Fruit fly (Drosophila melanogaster) whole organism, adult: ENCODE results near the gene Hsp60D.
"Not testable (repeated sequence)": the region's sequence is repeated elsewhere in the genome, so short reads cannot be mapped to it uniquely, and the experiment has no call there.

Experiments used
- CG11617 ChIP-seq: fragments of 200-800 bp; sonication (Bioruptor generic); optimal IDR thresholded peaks from 2 replicates; lab custom pipeline; 2017; ENCODE audit warnings: mild to moderate bottlenecking, missing biosample characterization, missing genetic modification reagents, missing genetic modification characterization
- CG12768 ChIP-seq: fragments of 200-800 bp; sonication (Bioruptor generic); optimal IDR thresholded peaks from 2 replicates; lab custom pipeline; 2017; ENCODE audit warnings: missing biosample characterization, missing genetic modification characterization, mild to moderate bottlenecking, moderate library complexity, missing genetic modification reagents
- CG14711 ChIP-seq: fragments of 200-800 bp; sonication (Bioruptor generic); optimal IDR thresholded peaks from 2 replicates; lab custom pipeline; 2018; ENCODE audit warnings: missing biosample characterization, mild to moderate bottlenecking, missing genetic modification characterization, moderate library complexity
- CG1620 ChIP-seq: fragments of 200-800 bp; sonication (Bioruptor generic); optimal IDR thresholded peaks from 2 replicates; lab custom pipeline; 2016; ENCODE audit warnings: missing biosample characterization, missing genetic modification characterization
- CG33017 ChIP-seq: fragments of 200-800 bp; sonication (Bioruptor generic); optimal IDR thresholded peaks from 2 replicates; lab custom pipeline; 2018; ENCODE audit warnings: missing biosample characterization, mild to moderate bottlenecking, missing genetic modification characterization, moderate library complexity
- CG5204 ChIP-seq: fragments of 200-800 bp; sonication (Bioruptor generic); optimal IDR thresholded peaks from 2 replicates; lab custom pipeline; 2016; ENCODE audit warnings: missing biosample characterization, missing genetic modification characterization
- CG7045 ChIP-seq: fragments of 200-800 bp; sonication (Bioruptor generic); optimal IDR thresholded peaks from 2 replicates; lab custom pipeline; 2017; ENCODE audit warnings: missing biosample characterization, mild to moderate bottlenecking, missing genetic modification characterization
- CG7101 ChIP-seq: fragments of 200-800 bp; sonication (Bioruptor generic); optimal IDR thresholded peaks from 2 replicates; lab custom pipeline; 2018; ENCODE audit warnings: missing biosample characterization, mild to moderate bottlenecking, missing genetic modification characterization, moderate library complexity
- Clk ChIP-seq: fragments of 200-800 bp; sonication (Bioruptor generic); optimal IDR thresholded peaks from 2 replicates; lab custom pipeline; 2017; ENCODE audit warnings: missing biosample characterization, missing genetic modification characterization
- Crg-1 ChIP-seq: fragments of 200-800 bp; sonication (Bioruptor generic); optimal IDR thresholded peaks from 2 replicates; lab custom pipeline; 2016; ENCODE audit warnings: missing biosample characterization, missing genetic modification characterization
- Hr96 ChIP-seq: fragments of 200-800 bp; sonication (Bioruptor generic); optimal IDR thresholded peaks from 2 replicates; lab custom pipeline; 2016; ENCODE audit warnings: missing biosample characterization, missing genetic modification characterization
- Mnt ChIP-seq: fragments of 200-800 bp; sonication (Bioruptor generic); optimal IDR thresholded peaks from 2 replicates; lab custom pipeline; 2016; ENCODE audit warnings: missing biosample characterization, mild to moderate bottlenecking, missing genetic modification characterization
- bab1 ChIP-seq: fragments of 200-800 bp; sonication (Bioruptor generic); optimal IDR thresholded peaks from 3 replicates; lab custom pipeline; 2019; ENCODE audit warnings: missing biosample characterization, mild to moderate bottlenecking, missing genetic modification characterization, moderate library complexity
- cic ChIP-seq: fragments of 200-800 bp; sonication (Bioruptor generic); optimal IDR thresholded peaks from 2 replicates; lab custom pipeline; 2017; ENCODE audit warnings: missing biosample characterization, mild to moderate bottlenecking, missing genetic modification characterization, moderate library complexity
- cnc ChIP-seq, 2 experiments: fragments of >200 bp; optimal IDR thresholded peaks; 2 replicates each; lab custom pipeline; 2017
- kay ChIP-seq: fragments of 200-800 bp; sonication (Bioruptor generic); peaks from one replicate; lab custom pipeline; 2016; ENCODE audit warnings: missing biosample characterization, missing genetic modification characterization, borderline replicate concordance
- ovo ChIP-seq: fragments of 200-800 bp; sonication (Bioruptor generic); optimal IDR thresholded peaks from 2 replicates; lab custom pipeline; 2016; ENCODE audit warnings: missing biosample characterization, missing genetic modification characterization
- pad ChIP-seq: fragments of 200-800 bp; sonication (Bioruptor generic); optimal IDR thresholded peaks from 3 replicates; lab custom pipeline; 2017; ENCODE audit warnings: missing biosample characterization, missing genetic modification characterization, mild to moderate bottlenecking, moderate library complexity, missing genetic modification reagents
- tj ChIP-seq: fragments of 200-800 bp; sonication (Bioruptor generic); optimal IDR thresholded peaks from 3 replicates; lab custom pipeline; 2017; ENCODE audit warnings: missing biosample characterization, mild to moderate bottlenecking, missing genetic modification characterization, moderate library complexity
- toe ChIP-seq: fragments of 200-800 bp; sonication (Bioruptor generic); optimal IDR thresholded peaks from 2 replicates; lab custom pipeline; 2016; ENCODE audit warnings: missing biosample characterization, missing genetic modification characterization

Hsp60D gene

dm6 chr2L:13449397-13449796, at the start of gene Hsp60D:
Gene Hsp60D, minus strand, starts transcription at chr2L:13449497.
- not testable (repeated sequence) for TF ChIP-seq CG7101 (tag; lab: Kevin White, UChicago); Crg-1 (GFP tag; lab: Kevin White, UChicago); kay (GFP tag; lab: Kevin White, UChicago)

dm6 chr2L:13497915-13498314, 48.6 kb upstream of the Hsp60D start:
- TF ChIP-seq Hr96 (GFP tag; lab: Kevin White, UChicago) (no peak), CG7045 (GFP tag; lab: Kevin White, UChicago) (no peak), kay (GFP tag; lab: Kevin White, UChicago) (no peak), Crg-1 (GFP tag; lab: Kevin White, UChicago) (no peak), bab1 (GFP tag; lab: Kevin White, UChicago) (no peak), CG12768 (GFP tag; lab: Kevin White, UChicago) (no peak), toe (GFP tag; lab: Kevin White, UChicago) (no peak), CG7101 (tag; lab: Kevin White, UChicago) (no peak), cic (GFP tag; lab: Kevin White, UChicago) (no peak), CG1620 (no peak), CG11617 (GFP tag; lab: Kevin White, UChicago) (no peak), pad (no peak), ovo (GFP tag; lab: Kevin White, UChicago) (no peak), tj (GFP tag; lab: Kevin White, UChicago) (no peak), cnc (optimal IDR thresholded peaks at IDR 0.05; lab: Kevin White, UChicago) (no peak), CG5204 (GFP tag; lab: Kevin White, UChicago) (no peak), Mnt (no peak), Clk (GFP tag; lab: Kevin White, UChicago) (no peak)

- TF ChIP-seq CG7101 (tag; lab: Kevin White, UChicago) (no peak), Clk (GFP tag; lab: Kevin White, UChicago) (no peak)
Observed at dm6 chr2L:13482258-13482657, 33.0 kb upstream of the Hsp60D start.

DNA sequence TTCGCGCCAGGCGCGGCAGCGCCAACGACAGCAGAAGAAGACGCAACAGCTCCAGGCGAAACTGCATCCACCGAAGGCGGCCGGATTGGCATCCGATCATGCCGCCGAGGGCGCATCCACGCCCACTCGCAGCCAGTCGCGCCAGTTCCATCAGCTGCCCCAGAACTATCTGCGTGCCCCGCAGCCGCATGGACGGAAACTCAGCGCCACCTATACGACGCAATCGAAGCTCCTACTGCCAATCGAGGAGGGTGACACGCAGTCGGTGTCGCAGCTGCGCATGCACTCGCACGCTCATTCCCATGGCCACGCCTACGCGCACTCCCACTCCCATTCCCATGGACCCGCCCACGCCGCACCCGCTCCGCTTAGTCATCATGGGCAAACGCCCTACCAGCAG, 26.0 kb upstream of the Hsp60D start:
- no peak for TF ChIP-seq Hr96 (GFP tag; lab: Kevin White, UChicago)
- no peak for TF ChIP-seq tj (GFP tag; lab: Kevin White, UChicago)
- no peak for TF ChIP-seq ovo (GFP tag; lab: Kevin White, UChicago)
- no peak for TF ChIP-seq CG5204 (GFP tag; lab: Kevin White, UChicago)
- no peak for TF ChIP-seq CG33017
- TF ChIP-seq kay (GFP tag; lab: Kevin White, UChicago) = no peak
- no peak for TF ChIP-seq Clk (GFP tag; lab: Kevin White, UChicago)
- no peak for TF ChIP-seq CG14711 (tag; lab: Kevin White, UChicago)

dm6 chr2L:13460911-13461866, 11.9 kb upstream of the Hsp60D start, which contains the start of gene CG46308:
Gene CG46308, plus strand, starts transcription at chr2L:13461774.
- TF ChIP-seq Clk (GFP tag; lab: Kevin White, UChicago) (peak; percentile 61), CG33017 (peak; percentile 80), Mnt (peak; percentile 16), toe (GFP tag; lab: Kevin White, UChicago) (peak; percentile 78), tj (GFP tag; lab: Kevin White, UChicago) (peak; percentile 38), bab1 (GFP tag; lab: Kevin White, UChicago) (no peak), CG5204 (GFP tag; lab: Kevin White, UChicago) (peak; percentile 81), CG7045 (GFP tag; lab: Kevin White, UChicago) (peak; percentile 84), kay (GFP tag; lab: Kevin White, UChicago) (no peak), pad (peak; percentile 19), Crg-1 (GFP tag; lab: Kevin White, UChicago) (peak; percentile 12), CG7101 (tag; lab: Kevin White, UChicago) (peak; percentile 58), CG1620 (no peak), cic (GFP tag; lab: Kevin White, UChicago) (peak; percentile 10), Hr96 (GFP tag; lab: Kevin White, UChicago) (peak; percentile 71), cnc (optimal IDR thresholded peaks at IDR 0.05; lab: Kevin White, UChicago) (no peak), ovo (GFP tag; lab: Kevin White, UChicago) (no peak), CG12768 (GFP tag; lab: Kevin White, UChicago) (peak; percentile 80), CG14711 (tag; lab: Kevin White, UChicago) (peak; percentile 56), CG11617 (GFP tag; lab: Kevin White, UChicago) (peak; percentile 56)

dm6 chr2L:13458991-13459731, 9.9 kb upstream of the Hsp60D start, which contains the start of gene CG42810:
Gene CG42810, plus strand, starts transcription at chr2L:13459681.
- TF ChIP-seq CG12768 (GFP tag; lab: Kevin White, UChicago) = no peak
- peak; percentile 17 for TF ChIP-seq bab1 (GFP tag; lab: Kevin White, UChicago)
